Worm (Caenorhabditis elegans) whole organism, L4/young adult: ENCODE measurements around the gene R52.6.

ENCODE experiments used
- W03F9.2 ChIP-seq: fragments of 150-350 bp; optimal IDR thresholded peaks from 2 replicates; lab custom pipeline; 2014; ENCODE audit warnings: missing biosample characterization, missing genetic modification characterization
- dao-5 ChIP-seq: sonication (generic microtip); optimal IDR thresholded peaks from 2 replicates; lab custom pipeline; 2016; ENCODE audit warnings: missing genotype, missing genetic modification characterization, moderate library complexity, missing compliant biosample characterization
- him-1 ChIP-seq: sonication (generic microtip); optimal IDR thresholded peaks from 2 replicates; lab custom pipeline; 2016; ENCODE audit warnings: missing genotype, missing genetic modification reagents, missing genetic modification characterization, missing compliant biosample characterization

ce11 chrII:2080425-2080824 lies 32.4 kb downstream of the R52.6 start, which contains the start of gene F07E5.9:
- TF ChIP-seq him-1 (no peak), dao-5 (tag; lab: Kevin White, UChicago) (no peak), W03F9.2 (tag; lab: Kevin White, UChicago) (no peak)
